Fruit fly (Drosophila melanogaster): Measurements from ENCODE around the gene His4r.

The His4r gene

DNA sequence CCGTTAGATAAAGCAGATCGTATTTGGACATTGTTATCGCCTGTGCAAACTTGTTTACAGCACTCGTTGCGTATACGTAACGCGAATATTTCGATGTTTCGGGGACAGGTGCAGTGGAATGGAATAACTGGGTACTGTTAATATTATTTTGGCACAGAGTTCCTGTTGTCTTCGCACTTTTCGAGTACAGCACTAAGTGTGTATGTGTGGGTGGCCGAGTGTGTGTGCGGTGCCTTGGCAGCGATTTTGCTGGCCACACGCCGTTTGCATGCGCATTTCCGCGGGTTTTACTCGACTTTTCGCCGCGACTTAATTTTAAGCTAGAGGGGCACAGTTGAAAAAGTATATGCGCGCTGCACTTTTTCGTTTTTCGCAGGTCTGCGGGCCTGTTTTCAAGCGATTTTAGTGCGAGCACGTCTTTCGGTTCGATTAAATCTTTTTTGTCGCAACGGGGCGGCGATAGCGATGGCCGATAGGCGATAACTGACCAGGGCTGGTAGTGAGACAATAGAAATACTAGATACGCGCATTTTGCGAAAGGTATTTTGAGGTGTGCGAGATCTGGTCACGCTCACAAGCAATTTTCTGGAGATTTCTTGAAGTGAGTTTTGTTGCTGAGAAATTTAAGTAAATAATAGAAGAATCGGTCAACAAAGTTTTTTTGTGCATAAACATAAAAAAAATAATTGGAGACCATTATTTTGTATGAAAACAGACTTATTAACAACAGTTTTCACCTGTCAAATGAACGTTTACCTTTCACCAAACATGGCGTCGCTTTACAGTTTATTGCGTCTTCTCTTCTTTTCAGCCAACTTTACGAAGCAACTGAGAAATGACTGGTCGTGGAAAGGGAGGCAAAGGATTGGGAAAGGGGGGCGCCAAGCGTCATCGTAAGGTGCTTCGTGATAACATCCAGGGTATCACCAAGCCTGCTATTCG is at the start of gene His4r, which contains the start of gene put (continued):
- TF ChIP-seq Lim3 (GFP tag; IDR thresholded peaks at IDR 0.05), result no peak
- TF ChIP-seq Antp (GFP tag; optimal IDR thresholded peaks at IDR 0.05), result no peak
- TF ChIP-seq CG31365 (tag; optimal IDR thresholded peaks at IDR 0.05), result no peak
- peak; percentile 61 for TF ChIP-seq Hmr (GFP tag; optimal IDR thresholded peaks at IDR 0.05)
- TF ChIP-seq CG17912 (GFP tag; optimal IDR thresholded peaks at IDR 0.05), result peak; percentile 40
- TF ChIP-seq CG4820 (GFP tag; optimal IDR thresholded peaks at IDR 0.05), result no peak
- no peak for TF ChIP-seq CG4730 (GFP tag; IDR thresholded peaks at IDR 0.05)
- no peak for TF ChIP-seq sima (GFP tag; optimal IDR thresholded peaks at IDR 0.05)
- TF ChIP-seq CG7372 (GFP tag; IDR thresholded peaks at IDR 0.05), result peak; percentile 29; the same call in 1 of the 2 replicates
- no peak for TF ChIP-seq pum (GFP tag; optimal IDR thresholded peaks at IDR 0.05)
- no peak for TF ChIP-seq CG6689 (GFP tag; IDR thresholded peaks at IDR 0.05)
- peak; percentile 19; the same call in 1 of the 2 replicates for TF ChIP-seq CG32532 (GFP tag; IDR thresholded peaks at IDR 0.05)
- no peak for TF ChIP-seq shn (GFP tag; optimal IDR thresholded peaks at IDR 0.05)
- TF ChIP-seq CG4424 (GFP tag; optimal IDR thresholded peaks at IDR 0.05), result peak; percentile 11
- TF ChIP-seq CG2120 (GFP tag; optimal IDR thresholded peaks at IDR 0.05), result peak; percentile 38
- peak; percentile 58 for TF ChIP-seq CG10267 (tag; optimal IDR thresholded peaks at IDR 0.05)
- peak; percentile 43 for TF ChIP-seq gsb-n (tag; optimal IDR thresholded peaks at IDR 0.05)
- TF ChIP-seq CG16863 (GFP tag; optimal IDR thresholded peaks at IDR 0.05), result no peak
- no peak for TF ChIP-seq Dad (GFP tag; optimal IDR thresholded peaks at IDR 0.05)
- TF ChIP-seq HHEX (GFP tag; optimal IDR thresholded peaks at IDR 0.05), result no peak
- peak; percentile 73; the same call in 2 of the 3 replicates for TF ChIP-seq CG6791 (GFP tag; IDR thresholded peaks at IDR 0.05; ENCODE audit: partially characterized antibody)
- peak; percentile 52 for TF ChIP-seq HmgZ (tag; optimal IDR thresholded peaks at IDR 0.05)
- no peak for TF ChIP-seq Hr39 (optimal IDR thresholded peaks at IDR 0.05)
- TF ChIP-seq MBD-R2 (GFP tag; IDR thresholded peaks at IDR 0.05), result peak; percentile 69
- peak; percentile 18 for TF ChIP-seq CG7786 (GFP tag; optimal IDR thresholded peaks at IDR 0.05)
- no peak for TF ChIP-seq ATbp (GFP tag; optimal IDR thresholded peaks at IDR 0.05)
- TF ChIP-seq bab2 (GFP tag; optimal IDR thresholded peaks at IDR 0.05), result no peak
- peak; percentile 52 for TF ChIP-seq CG14710 (tag; optimal IDR thresholded peaks at IDR 0.05)
- no peak for TF ChIP-seq salm (tag; optimal IDR thresholded peaks at IDR 0.05)
- peak; percentile 44; the same call in 1 of the 2 replicates for TF ChIP-seq inv (GFP tag; IDR thresholded peaks at IDR 0.05; ENCODE audit: partially characterized antibody)
- no peak for TF ChIP-seq wor (GFP tag; IDR thresholded peaks at IDR 0.05)
- TF ChIP-seq CG13123 (GFP tag; optimal IDR thresholded peaks at IDR 0.05), result no peak
- peak; percentile 66 for TF ChIP-seq CG33213 (GFP tag; optimal IDR thresholded peaks at IDR 0.05)
- TF ChIP-seq Xbp1 (GFP tag; optimal IDR thresholded peaks at IDR 0.05), result peak; percentile 21
- no peak for TF ChIP-seq gem (tag; optimal IDR thresholded peaks at IDR 0.05)
- TF ChIP-seq sim (GFP tag; IDR thresholded peaks at IDR 0.05), result no peak
- TF ChIP-seq Rfx (GFP tag; IDR thresholded peaks at IDR 0.05), result peak; percentile 47; the same call in 1 of the 2 replicates
- TF ChIP-seq ham (GFP tag; IDR thresholded peaks at IDR 0.05), result no peak
- TF ChIP-seq HLH4C (GFP tag; IDR thresholded peaks at IDR 0.05; ENCODE audit: partially characterized antibody), result peak; percentile 61; the same call in 2 of the 3 replicates
- TF ChIP-seq tx (GFP tag; optimal IDR thresholded peaks at IDR 0.05), result no peak
- TF ChIP-seq Max (GFP tag; optimal IDR thresholded peaks at IDR 0.05), result peak; percentile 39
- TF ChIP-seq Meics (GFP tag; optimal IDR thresholded peaks at IDR 0.05), result peak; percentile 48
- TF ChIP-seq knrl (GFP tag; IDR thresholded peaks at IDR 0.05; ENCODE audit: partially characterized antibody), result peak; percentile 51; the same call in 2 of the 3 replicates
- TF ChIP-seq NC2β (GFP tag; optimal IDR thresholded peaks at IDR 0.05), result peak; percentile 56
- peak; percentile 34 for TF ChIP-seq Dp (GFP tag; optimal IDR thresholded peaks at IDR 0.05)
- TF ChIP-seq CG34422 (GFP tag; IDR thresholded peaks at IDR 0.05), result peak; percentile 57; the same call in 1 of the 3 replicates
- peak; percentile 58 for TF ChIP-seq CG11504 (tag; optimal IDR thresholded peaks at IDR 0.05)
- 0 out of 2 replicates have a peak, but pooled peaks have one; percentile 9 for TF ChIP-seq ssp (GFP tag; IDR thresholded peaks at IDR 0.05)
- TF ChIP-seq CG30020 (tag; optimal IDR thresholded peaks at IDR 0.05), result peak; percentile 11
